Worm (Caenorhabditis elegans) whole organism, late embryonic: Measurements from ENCODE around the gene mbk-2.

ENCODE experiments used
- C08G9.2 ChIP-seq: sonication (generic microtip); optimal IDR thresholded peaks from 2 replicates; lab custom pipeline; 2016; ENCODE audit warnings: mild to moderate bottlenecking, missing genetic modification characterization, moderate library complexity, missing compliant biosample characterization
- K02D7.2 ChIP-seq: sonication (generic microtip); optimal IDR thresholded peaks from 2 replicates; lab custom pipeline; 2017; ENCODE audit warnings: mild to moderate bottlenecking, missing genetic modification characterization, missing compliant biosample characterization
- T23F11.4 ChIP-seq: fragments of 200-800 bp; sonication (Bioruptor generic); optimal IDR thresholded peaks from 2 replicates; lab custom pipeline; 2018; ENCODE audit warnings: mild to moderate bottlenecking, missing genetic modification characterization, missing compliant biosample characterization
- ceh-14 ChIP-seq: sonication (generic microtip); optimal IDR thresholded peaks from 2 replicates; lab custom pipeline; 2016; ENCODE audit warnings: missing genotype, missing genetic modification characterization, missing compliant biosample characterization
- ceh-18 ChIP-seq: sonication (generic microtip); optimal IDR thresholded peaks from 2 replicates; lab custom pipeline; 2016; ENCODE audit warnings: missing genetic modification characterization, missing compliant biosample characterization
- ceh-2 ChIP-seq: sonication (generic microtip); optimal IDR thresholded peaks from 2 replicates; lab custom pipeline; 2016; ENCODE audit warnings: missing genotype, missing genetic modification characterization, missing compliant biosample characterization
- ceh-24 ChIP-seq: sonication (generic microtip); optimal IDR thresholded peaks from 2 replicates; lab custom pipeline; 2016; ENCODE audit warnings: mild to moderate bottlenecking, missing genetic modification characterization, missing compliant biosample characterization
- ceh-31 ChIP-seq: sonication (generic microtip); optimal IDR thresholded peaks from 2 replicates; lab custom pipeline; 2016; ENCODE audit warnings: missing genetic modification characterization, missing compliant biosample characterization
- ceh-45 ChIP-seq: fragments of 200-800 bp; sonication (Bioruptor generic); IDR thresholded peaks from 2 replicates; pipeline ENCODE4 v1.3.6; 2022; ENCODE audit warnings: missing genetic modification reagents, missing genetic modification characterization, missing compliant biosample characterization
- ceh-48 ChIP-seq: sonication (generic microtip); optimal IDR thresholded peaks from 2 replicates; lab custom pipeline; 2016; ENCODE audit warnings: missing genetic modification characterization, inconsistent platforms, missing compliant biosample characterization
- ceh-6 ChIP-seq: fragments of 200-800 bp; sonication (Bioruptor generic); optimal IDR thresholded peaks from 2 replicates; lab custom pipeline; 2018; ENCODE audit warnings: mild to moderate bottlenecking, missing genetic modification characterization, missing compliant biosample characterization
- che-1 ChIP-seq: sonication (generic microtip); optimal IDR thresholded peaks from 2 replicates; lab custom pipeline; 2016; ENCODE audit warnings: mild to moderate bottlenecking, missing genetic modification characterization, missing compliant biosample characterization
- dve-1 ChIP-seq: sonication (generic microtip); optimal IDR thresholded peaks from 2 replicates; lab custom pipeline; 2017; ENCODE audit warnings: antibody characterized with exemption, mild to moderate bottlenecking, missing genetic modification characterization, missing compliant biosample characterization
- elt-4 ChIP-seq: sonication (generic microtip); optimal IDR thresholded peaks from 2 replicates; lab custom pipeline; 2016; ENCODE audit warnings: missing genetic modification characterization, missing compliant biosample characterization
- ets-4 ChIP-seq: sonication (generic microtip); optimal IDR thresholded peaks from 2 replicates; lab custom pipeline; 2016; ENCODE audit warnings: missing genetic modification characterization, missing compliant biosample characterization
- fkh-6 ChIP-seq: sonication (generic microtip); optimal IDR thresholded peaks from 2 replicates; lab custom pipeline; 2016; ENCODE audit warnings: missing genetic modification characterization, missing compliant biosample characterization
- gmeb-2 ChIP-seq: sonication (generic microtip); optimal IDR thresholded peaks from 2 replicates; lab custom pipeline; 2016; ENCODE audit warnings: missing genetic modification characterization, inconsistent platforms, missing compliant biosample characterization
- hlh-30 ChIP-seq: sonication (generic microtip); optimal IDR thresholded peaks from 2 replicates; lab custom pipeline; 2017; ENCODE audit warnings: antibody characterized with exemption, missing genetic modification characterization, missing compliant biosample characterization; ENCODE audit not compliant: insufficient read depth
- hlh-6 ChIP-seq: sonication (generic microtip); optimal IDR thresholded peaks from 2 replicates; lab custom pipeline; 2016; ENCODE audit warnings: missing genotype, missing genetic modification characterization, missing compliant biosample characterization
- hlh-8 ChIP-seq: sonication (generic microtip); optimal IDR thresholded peaks from 2 replicates; lab custom pipeline; 2016; ENCODE audit warnings: missing genotype, missing genetic modification characterization, missing compliant biosample characterization
- lim-6 ChIP-seq: sonication (generic microtip); optimal IDR thresholded peaks from 2 replicates; lab custom pipeline; 2016; ENCODE audit warnings: missing genetic modification characterization, missing compliant biosample characterization
- madf-2 ChIP-seq: sonication (generic microtip); optimal IDR thresholded peaks from 2 replicates; lab custom pipeline; 2017; ENCODE audit warnings: missing genetic modification characterization, missing compliant biosample characterization
- nfya-1 ChIP-seq: sonication (generic microtip); optimal IDR thresholded peaks from 2 replicates; lab custom pipeline; 2017; ENCODE audit warnings: missing genetic modification characterization, mild to moderate bottlenecking, missing compliant biosample characterization, antibody characterized with exemption, moderate library complexity
- nhr-232 ChIP-seq: sonication (generic microtip); optimal IDR thresholded peaks from 2 replicates; lab custom pipeline; 2016; ENCODE audit warnings: missing genetic modification characterization, missing compliant biosample characterization
- npax-4 ChIP-seq: sonication (generic microtip); optimal IDR thresholded peaks from 2 replicates; lab custom pipeline; 2016; ENCODE audit warnings: missing genetic modification characterization, missing compliant biosample characterization
- pax-1 ChIP-seq: fragments of 150-350 bp; optimal IDR thresholded peaks from 2 replicates; lab custom pipeline; 2014; ENCODE audit warnings: missing biosample characterization, missing genetic modification characterization
- pha-2 ChIP-seq: sonication (generic microtip); optimal IDR thresholded peaks from 2 replicates; lab custom pipeline; 2017; ENCODE audit warnings: mild to moderate bottlenecking, missing genetic modification characterization, missing compliant biosample characterization
- pros-1 ChIP-seq: fragments of 150-350 bp; optimal IDR thresholded peaks from 2 replicates; lab custom pipeline; 2014; ENCODE audit warnings: missing biosample characterization, missing genetic modification reagents, missing genetic modification characterization
- sdc-2 ChIP-seq: sonication (generic microtip); optimal IDR thresholded peaks from 2 replicates; lab custom pipeline; 2016; ENCODE audit warnings: missing genotype, missing genetic modification characterization, missing compliant biosample characterization
- sox-2 ChIP-seq: fragments of 200-800 bp; sonication (Bioruptor generic); IDR thresholded peaks from 2 replicates; pipeline ENCODE4 v1.3.6; 2022; ENCODE audit warnings: missing genetic modification reagents, missing genetic modification characterization, missing compliant biosample characterization
- sox-4 ChIP-seq: sonication (generic microtip); optimal IDR thresholded peaks from 2 replicates; lab custom pipeline; 2017; ENCODE audit warnings: mild to moderate bottlenecking, missing genetic modification characterization, inconsistent platforms, missing compliant biosample characterization
- tbx-7 ChIP-seq: sonication (generic microtip); optimal IDR thresholded peaks from 2 replicates; lab custom pipeline; 2016; ENCODE audit warnings: missing genotype, missing genetic modification characterization, missing compliant biosample characterization
- ttx-3 ChIP-seq: sonication (generic microtip); optimal IDR thresholded peaks from 2 replicates; lab custom pipeline; 2016; ENCODE audit warnings: missing genetic modification reagents, missing genetic modification characterization, missing compliant biosample characterization
- unc-3 ChIP-seq, 2 experiments: fragments of 200-800 bp in 1 of 2; sonication (Bioruptor generic) in 1 of 2; sonication (generic microtip) in 1 of 2; conservative IDR thresholded peaks in 1 of 2; optimal IDR thresholded peaks in 1 of 2; 2 replicates each; pipeline versions ENCODE4 v1.3.6 to Lab custom; 2016 to 2022; ENCODE audit warnings: missing compliant biosample characterization in 2 of 2, missing genetic modification characterization in 2 of 2, missing genetic modification reagents in 1 of 2
- unc-42 ChIP-seq: sonication (generic microtip); optimal IDR thresholded peaks from 2 replicates; lab custom pipeline; 2016; ENCODE audit warnings: missing genotype, missing genetic modification characterization, missing compliant biosample characterization
- unc-55 ChIP-seq: sonication (generic microtip); optimal IDR thresholded peaks from 2 replicates; lab custom pipeline; 2017; ENCODE audit warnings: missing biosample characterization, missing genetic modification reagents, missing genetic modification characterization
- unc-86 ChIP-seq: sonication (generic microtip); optimal IDR thresholded peaks from 2 replicates; lab custom pipeline; 2016; ENCODE audit warnings: missing genetic modification characterization, missing compliant biosample characterization
- zip-5 ChIP-seq: sonication (generic microtip); optimal IDR thresholded peaks from 2 replicates; lab custom pipeline; 2016; ENCODE audit warnings: missing genetic modification characterization, missing compliant biosample characterization

The mbk-2 gene

ce11 chrIV:13036835-13037234 is 27.9 kb downstream of the mbk-2 start:
- no peak for TF ChIP-seq hlh-8
- no peak for TF ChIP-seq ttx-3 (tag; lab: Kevin White, UChicago)
- no peak for TF ChIP-seq ceh-48 (tag; lab: Kevin White, UChicago)
- TF ChIP-seq pha-2 (tag; lab: Kevin White, UChicago): no peak
- TF ChIP-seq unc-86: no peak
- no peak for TF ChIP-seq pros-1 (tag; lab: Kevin White, UChicago)
- no peak for TF ChIP-seq madf-2 (tag; lab: Kevin White, UChicago)
- no peak for TF ChIP-seq ceh-24 (tag; lab: Kevin White, UChicago)
- no peak for TF ChIP-seq pax-1 (tag; lab: Kevin White, UChicago)
- TF ChIP-seq nhr-232: no peak
- TF ChIP-seq T23F11.4: no peak
- TF ChIP-seq hlh-6 (tag; lab: Kevin White, UChicago): no peak
- no peak for TF ChIP-seq gmeb-2 (tag; lab: Kevin White, UChicago)
- no peak for TF ChIP-seq dve-1 (tag; lab: Kevin White, UChicago)
- TF ChIP-seq ceh-18: no peak
- no peak for TF ChIP-seq ceh-45 (GFP tag; lab: Robert Waterston, UW)
- TF ChIP-seq hlh-30: no peak
- TF ChIP-seq unc-55: no peak
- TF ChIP-seq ceh-6 (GFP tag; lab: Kevin White, UChicago): no peak

ce11 chrIV:13038888-13039287 is 29.9 kb downstream of the mbk-2 start, which contains the start of gene F49E11.2:
TSS of gene F49E11.2 (minus strand) at chrIV:13038988.
- TF ChIP-seq sdc-2 (tag; lab: Kevin White, UChicago): no peak
- TF ChIP-seq ceh-14: no peak
- TF ChIP-seq lim-6 (tag; lab: Kevin White, UChicago): no peak
- TF ChIP-seq hlh-8: no peak
- no peak for TF ChIP-seq che-1 (tag; lab: Kevin White, UChicago)
- no peak for TF ChIP-seq C08G9.2 (tag; lab: Kevin White, UChicago)
- no peak for TF ChIP-seq nhr-232
- no peak for TF ChIP-seq sox-2 (GFP tag; lab: Robert Waterston, UW)
- no peak for TF ChIP-seq hlh-6 (tag; lab: Kevin White, UChicago)
- TF ChIP-seq elt-4: no peak
- no peak for TF ChIP-seq ets-4 (tag; lab: Kevin White, UChicago)
- no peak for TF ChIP-seq gmeb-2 (tag; lab: Kevin White, UChicago)
- TF ChIP-seq tbx-7 (tag; lab: Kevin White, UChicago): no peak
- TF ChIP-seq pros-1 (tag; lab: Kevin White, UChicago): no peak
- TF ChIP-seq zip-5 (tag; lab: Kevin White, UChicago): no peak
- no peak for TF ChIP-seq fkh-6 (tag; lab: Kevin White, UChicago)

- TF ChIP-seq ceh-2 (tag; lab: Kevin White, UChicago) (no peak), nfya-1 (peak; percentile 87)
Observed at ce11 chrIV:13041486-13041885, 32.5 kb downstream of the mbk-2 start.

ce11 chrIV:13042091-13042490 is 33.1 kb downstream of the mbk-2 start, which contains the start of gene amt-2:
TSS of gene amt-2 (plus strand) at chrIV:13042391.
- TF ChIP-seq sox-2 (GFP tag; lab: Robert Waterston, UW): no peak
- no peak for TF ChIP-seq lim-6 (tag; lab: Kevin White, UChicago)
- no peak for TF ChIP-seq fkh-6 (tag; lab: Kevin White, UChicago)
- TF ChIP-seq ceh-31 (tag; lab: Kevin White, UChicago): no peak
- TF ChIP-seq unc-3 (GFP tag; conservative IDR thresholded peaks at IDR 0.05; lab: Robert Waterston, UW): no peak
- TF ChIP-seq unc-3 (tag; optimal IDR thresholded peaks at IDR 0.05; lab: Kevin White, UChicago): no peak
- TF ChIP-seq hlh-6 (tag; lab: Kevin White, UChicago): no peak
- TF ChIP-seq npax-4: no peak
- no peak for TF ChIP-seq ceh-48 (tag; lab: Kevin White, UChicago)
- TF ChIP-seq K02D7.2 (tag; lab: Kevin White, UChicago): no peak
- TF ChIP-seq zip-5 (tag; lab: Kevin White, UChicago): no peak
- TF ChIP-seq sox-4 (tag; lab: Kevin White, UChicago): no peak
- TF ChIP-seq unc-42: no peak
